Worm (Caenorhabditis elegans) whole organism, L4 larva: ENCODE results near the gene F53B7.4.

Experiments
- F10B5.3 ChIP-seq: sonication (generic microtip); optimal IDR thresholded peaks from 2 replicates; lab custom pipeline; 2016; ENCODE audit warnings: mild to moderate bottlenecking, missing genetic modification characterization, missing compliant biosample characterization
- F26F4.8 ChIP-seq: fragments of 200-800 bp; sonication (Bioruptor generic); conservative IDR thresholded peaks from 2 replicates; pipeline ENCODE4 v1.3.6; 2022; ENCODE audit warnings: missing genetic modification characterization, missing compliant biosample characterization
- F37D6.2 ChIP-seq: sonication (generic microtip); optimal IDR thresholded peaks from 2 replicates; lab custom pipeline; 2016; ENCODE audit warnings: mild to moderate bottlenecking, missing genetic modification characterization, missing compliant biosample characterization
- T26A8.4 ChIP-seq: fragments of 200-800 bp; sonication (Bioruptor generic); IDR thresholded peaks from 2 replicates; pipeline ENCODE4 v1.3.6; 2022; ENCODE audit warnings: missing genetic modification characterization, missing compliant biosample characterization
- aha-1 ChIP-seq: fragments of 150-350 bp; peaks from one replicate; lab custom pipeline; 2014; ENCODE audit warnings: missing biosample characterization, missing genetic modification characterization
- aly-2 ChIP-seq: sonication (generic microtip); optimal IDR thresholded peaks from 2 replicates; lab custom pipeline; 2018; ENCODE audit warnings: missing biosample characterization, missing genetic modification characterization
- attf-4 ChIP-seq: sonication (generic microtip); optimal IDR thresholded peaks from 3 replicates; lab custom pipeline; 2017; ENCODE audit warnings: missing biosample characterization, missing genetic modification characterization
- ceh-28 ChIP-seq: fragments of 150-350 bp; optimal IDR thresholded peaks from 2 replicates; lab custom pipeline; 2014; ENCODE audit warnings: missing biosample characterization, missing genetic modification reagents, missing genetic modification characterization
- ceh-62 ChIP-seq: sonication (generic microtip); optimal IDR thresholded peaks from 2 replicates; lab custom pipeline; 2017; ENCODE audit warnings: missing biosample characterization, missing genetic modification characterization
- cey-2 ChIP-seq: sonication (generic microtip); optimal IDR thresholded peaks from 3 replicates; lab custom pipeline; 2017; ENCODE audit warnings: missing genetic modification characterization, mild to moderate bottlenecking, missing compliant biosample characterization, antibody characterized with exemption, borderline replicate concordance; ENCODE audit not compliant: insufficient read depth
- ctbp-1 ChIP-seq: fragments of 200-800 bp; sonication (Bioruptor generic); IDR thresholded peaks from 2 replicates; pipeline ENCODE4 v1.3.6; 2022; ENCODE audit warnings: missing genetic modification reagents, missing genetic modification characterization, missing compliant biosample characterization
- daf-19 ChIP-seq: fragments of 200-800 bp; sonication (Bioruptor generic); conservative IDR thresholded peaks from 2 replicates; pipeline ENCODE4 v1.3.6; 2022; ENCODE audit warnings: missing genetic modification characterization, missing compliant biosample characterization
- dmd-6 ChIP-seq: fragments of 200-800 bp; sonication (Bioruptor generic); IDR thresholded peaks from 2 replicates; pipeline ENCODE4 v1.3.6; 2022; ENCODE audit warnings: missing genetic modification reagents, missing genetic modification characterization, missing compliant biosample characterization
- dpl-1 ChIP-seq: fragments of 150-350 bp; optimal IDR thresholded peaks from 2 replicates; lab custom pipeline; 2014; ENCODE audit warnings: missing biosample characterization, missing genetic modification reagents, missing genetic modification characterization
- duxl-1 ChIP-seq: sonication (generic microtip); optimal IDR thresholded peaks from 2 replicates; lab custom pipeline; 2016; ENCODE audit warnings: mild to moderate bottlenecking, missing genetic modification characterization, moderate library complexity, missing compliant biosample characterization; ENCODE audit not compliant: poor library complexity
- egl-43 ChIP-seq: fragments of 200-800 bp; sonication (Bioruptor generic); IDR thresholded peaks from 2 replicates; pipeline ENCODE4 v1.3.6; 2022; ENCODE audit warnings: missing genetic modification reagents, missing genetic modification characterization, missing compliant biosample characterization
- fkh-10 ChIP-seq: fragments of 150-350 bp; optimal IDR thresholded peaks from 2 replicates; lab custom pipeline; 2014; ENCODE audit warnings: missing biosample characterization, missing genetic modification reagents, missing genetic modification characterization
- fos-1 ChIP-seq: fragments of 150-350 bp; optimal IDR thresholded peaks from 2 replicates; lab custom pipeline; 2014; ENCODE audit warnings: missing biosample characterization, missing genetic modification characterization
- jun-1 ChIP-seq: fragments of 150-350 bp; optimal IDR thresholded peaks from 2 replicates; lab custom pipeline; 2014; ENCODE audit warnings: missing biosample characterization, missing genetic modification reagents, missing genetic modification characterization
- lim-7 ChIP-seq: fragments of 200-800 bp; sonication (Bioruptor generic); IDR thresholded peaks from 2 replicates; pipeline ENCODE4 v1.3.6; 2022; ENCODE audit warnings: missing genetic modification characterization, missing compliant biosample characterization
- lin-13 ChIP-seq: fragments of 150-350 bp; optimal IDR thresholded peaks from 2 replicates; lab custom pipeline; 2014; ENCODE audit warnings: missing biosample characterization, missing genetic modification reagents, missing genetic modification characterization
- lin-39 ChIP-seq: fragments of 150-350 bp; optimal IDR thresholded peaks from 2 replicates; lab custom pipeline; 2014; ENCODE audit warnings: missing biosample characterization, missing genetic modification reagents, missing genetic modification characterization
- lir-3 ChIP-seq: sonication (generic microtip); optimal IDR thresholded peaks from 2 replicates; lab custom pipeline; 2016; ENCODE audit warnings: mild to moderate bottlenecking, missing genetic modification characterization, missing compliant biosample characterization
- lsy-2 ChIP-seq, 2 experiments: fragments of 150-350 bp in 1 of 2; sonication (generic microtip) in 1 of 2; optimal IDR thresholded peaks; 2 replicates each; lab custom pipeline; 2014 to 2017; ENCODE audit warnings: missing biosample characterization in 2 of 2, missing genetic modification characterization in 2 of 2
- mes-2 ChIP-seq: sonication (generic microtip); optimal IDR thresholded peaks from 2 replicates; lab custom pipeline; 2016; ENCODE audit warnings: missing genotype, mild to moderate bottlenecking, missing genetic modification characterization, missing compliant biosample characterization; ENCODE audit not compliant: poor library complexity, severe bottlenecking
- mxl-2 ChIP-seq: fragments of 200-800 bp; sonication (Bioruptor generic); conservative IDR thresholded peaks from 2 replicates; pipeline ENCODE4 v1.3.6; 2022; ENCODE audit warnings: missing genetic modification reagents, missing genetic modification characterization, missing compliant biosample characterization
- mxl-3 ChIP-seq: fragments of 200-800 bp; sonication (Bioruptor generic); optimal IDR thresholded peaks from 2 replicates; lab custom pipeline; 2018; ENCODE audit warnings: mild to moderate bottlenecking, missing genetic modification characterization, missing compliant biosample characterization
- nhr-237 ChIP-seq: sonication (generic microtip); optimal IDR thresholded peaks from 2 replicates; lab custom pipeline; 2017; ENCODE audit warnings: missing biosample characterization, missing genetic modification characterization
- nhr-25 ChIP-seq: sonication (generic microtip); optimal IDR thresholded peaks from 2 replicates; lab custom pipeline; 2017; ENCODE audit warnings: missing genetic modification characterization, mild to moderate bottlenecking, missing compliant biosample characterization, antibody characterized with exemption, moderate library complexity, borderline replicate concordance; ENCODE audit not compliant: insufficient read depth
- nhr-28 ChIP-seq: fragments of 150-350 bp; optimal IDR thresholded peaks from 2 replicates; lab custom pipeline; 2014; ENCODE audit warnings: missing biosample characterization, missing genetic modification characterization
- nhr-41 ChIP-seq: fragments of 200-800 bp; sonication (Bioruptor generic); IDR thresholded peaks from 2 replicates; pipeline ENCODE4 v1.3.6; 2022; ENCODE audit warnings: missing genetic modification reagents, missing genetic modification characterization, missing compliant biosample characterization
- nhr-42 ChIP-seq: fragments of 200-800 bp; sonication (Bioruptor generic); IDR thresholded peaks from 2 replicates; pipeline ENCODE4 v1.3.6; 2022; ENCODE audit warnings: missing genetic modification characterization, missing compliant biosample characterization
- nhr-48 ChIP-seq: sonication (generic microtip); optimal IDR thresholded peaks from 2 replicates; lab custom pipeline; 2016; ENCODE audit warnings: mild to moderate bottlenecking, missing genetic modification characterization, missing compliant biosample characterization
- nhr-77 ChIP-seq: fragments of 150-350 bp; optimal IDR thresholded peaks from 2 replicates; lab custom pipeline; 2014; ENCODE audit warnings: missing biosample characterization, missing genetic modification characterization
- pha-4 ChIP-seq, 2 experiments: fragments of 150-350 bp in 1 of 2; fragments of 200-800 bp in 1 of 2; sonication (Bioruptor generic) in 1 of 2; IDR thresholded peaks in 1 of 2; optimal IDR thresholded peaks in 1 of 2; 2 replicates each; pipeline versions ENCODE4 v1.3.6 to Lab custom; 2014 to 2022; ENCODE audit warnings: missing genetic modification characterization in 2 of 2, missing genetic modification reagents in 2 of 2, missing biosample characterization in 1 of 2, missing compliant biosample characterization in 1 of 2
- php-3 ChIP-seq: fragments of 200-800 bp; sonication (Bioruptor generic); IDR thresholded peaks from 2 replicates; pipeline ENCODE4 v1.3.6; 2022; ENCODE audit warnings: missing genetic modification reagents, missing genetic modification characterization, missing compliant biosample characterization
- pqm-1 ChIP-seq: sonication (generic microtip); optimal IDR thresholded peaks from 2 replicates; lab custom pipeline; 2017; ENCODE audit warnings: missing biosample characterization, missing genetic modification characterization
- rbr-2 ChIP-seq: sonication (generic microtip); optimal IDR thresholded peaks from 2 replicates; lab custom pipeline; 2016; ENCODE audit warnings: missing genotype, missing genetic modification characterization, missing compliant biosample characterization
- saeg-2 ChIP-seq: fragments of 200-800 bp; sonication (Bioruptor generic); IDR thresholded peaks from 2 replicates; pipeline ENCODE4 v1.3.6; 2022; ENCODE audit warnings: missing genetic modification reagents, missing genetic modification characterization, missing compliant biosample characterization
- skn-1 ChIP-seq: fragments of 150-350 bp; optimal IDR thresholded peaks from 2 replicates; lab custom pipeline; 2014; ENCODE audit warnings: missing biosample characterization, missing genetic modification characterization
- snpc-4 ChIP-seq: fragments of 150-350 bp; optimal IDR thresholded peaks from 2 replicates; lab custom pipeline; 2014; ENCODE audit warnings: missing biosample characterization, missing genetic modification characterization
- spr-3 ChIP-seq: fragments of 200-800 bp; sonication (Bioruptor generic); optimal IDR thresholded peaks from 2 replicates; lab custom pipeline; 2018; ENCODE audit warnings: mild to moderate bottlenecking, missing genetic modification characterization, missing compliant biosample characterization
- tag-97 ChIP-seq: fragments of 200-800 bp; sonication (Bioruptor generic); IDR thresholded peaks from 2 replicates; pipeline ENCODE4 v1.3.6; 2022; ENCODE audit warnings: missing genetic modification characterization, missing compliant biosample characterization
- tra-1 ChIP-seq: fragments of 200-800 bp; sonication (Bioruptor generic); IDR thresholded peaks from 2 replicates; pipeline ENCODE4 v1.3.6; 2022; ENCODE audit warnings: missing genetic modification reagents, missing genetic modification characterization, missing compliant biosample characterization
- unc-130 ChIP-seq: sonication (generic microtip); optimal IDR thresholded peaks from 2 replicates; lab custom pipeline; 2016; ENCODE audit warnings: missing genetic modification reagents, missing genetic modification characterization, missing compliant biosample characterization
- vab-7 ChIP-seq: fragments of 200-800 bp; sonication (Bioruptor generic); IDR thresholded peaks from 2 replicates; pipeline ENCODE4 v1.3.6; 2022; ENCODE audit warnings: missing genetic modification reagents, missing genetic modification characterization, missing compliant biosample characterization
- zag-1 ChIP-seq: fragments of 150-350 bp; optimal IDR thresholded peaks from 2 replicates; lab custom pipeline; 2014; ENCODE audit warnings: missing biosample characterization, missing genetic modification characterization
- zfp-3 ChIP-seq: fragments of 200-800 bp; sonication (Bioruptor generic); conservative IDR thresholded peaks from 2 replicates; pipeline ENCODE4 v1.3.6; 2022; ENCODE audit warnings: missing genetic modification reagents, missing genetic modification characterization, missing compliant biosample characterization
- ztf-11 ChIP-seq: fragments of 150-350 bp; optimal IDR thresholded peaks from 2 replicates; lab custom pipeline; 2014; ENCODE audit warnings: missing biosample characterization, missing genetic modification characterization

F53B7.4 gene

ce11 chrV:10965501-10965900 is 36.8 kb downstream of the F53B7.4 start, which contains the start of the genes ctf-4 and eef-1G (continued):
- TF ChIP-seq ctbp-1 (GFP tag; lab: Robert Waterston, UW) = peak; percentile 92
- peak; percentile 71 to 96 for TF ChIP-seq lsy-2 (tag; optimal IDR thresholded peaks at IDR 0.05; lab: Kevin White, UChicago)
- peak; percentile 32 for TF ChIP-seq snpc-4 (tag; lab: Kevin White, UChicago)

ce11 chrV:10961448-10961870 is 40.9 kb downstream of the F53B7.4 start:
- TF ChIP-seq attf-4 (tag; lab: Kevin White, UChicago) (no peak), saeg-2 (no peak), tra-1 (no peak; the same call in none of the 2 replicates), spr-3 (GFP tag; lab: Kevin White, UChicago) (no peak), aha-1 (tag; lab: Kevin White, UChicago) (no peak), skn-1 (tag; lab: Kevin White, UChicago) (no peak), nhr-48 (peak; percentile 40), fos-1 (tag; lab: Kevin White, UChicago) (no peak), cey-2 (tag; lab: Kevin White, UChicago) (no peak), php-3 (GFP tag; lab: Robert Waterston, UW) (no peak), dpl-1 (GFP tag; lab: Kevin White, UChicago) (peak; percentile 6), lin-13 (GFP tag; lab: Kevin White, UChicago) (peak; percentile 35), fkh-10 (GFP tag; lab: Kevin White, UChicago) (peak; percentile 89), pha-4 (GFP tag; IDR thresholded peaks at IDR 0.05; lab: Robert Waterston, UW) (no peak), pha-4 (tag; optimal IDR thresholded peaks at IDR 0.05; lab: Kevin White, UChicago) (no peak), mes-2 (tag; lab: Kevin White, UChicago) (peak; percentile 7), pqm-1 (tag; lab: Kevin White, UChicago) (no peak), F26F4.8 (GFP tag; lab: Robert Waterston, UW) (no peak), zfp-3 (no peak), nhr-77 (tag; lab: Kevin White, UChicago) (no peak), lim-7 (GFP tag; lab: Robert Waterston, UW) (no peak), ztf-11 (no peak), egl-43 (0 out of 2 replicates have a peak, but pooled peaks have one; percentile 50), duxl-1 (tag; lab: Kevin White, UChicago) (no peak), ceh-28 (no peak), tag-97 (no peak), daf-19 (GFP tag; lab: Robert Waterston, UW) (0 out of 2 replicates have a peak, but pooled peaks have one; percentile 38), nhr-25 (tag; lab: Kevin White, UChicago) (no peak), nhr-28 (tag; lab: Kevin White, UChicago) (peak; percentile 28), nhr-42 (GFP tag; lab: Robert Waterston, UW) (peak; percentile 65; the same call in 1 of the 2 replicates), ceh-62 (no peak), rbr-2 (tag; lab: Kevin White, UChicago) (peak; percentile 65), vab-7 (GFP tag; lab: Robert Waterston, UW) (no peak), unc-130 (GFP tag; lab: Kevin White, UChicago) (no peak), mxl-2 (no peak), dmd-6 (GFP tag; lab: Robert Waterston, UW) (peak; percentile 58), mxl-3 (GFP tag; lab: Kevin White, UChicago) (peak; percentile 29), aly-2 (no peak), lin-39 (tag; lab: Kevin White, UChicago) (no peak), lir-3 (no peak), F10B5.3 (tag; lab: Kevin White, UChicago) (no peak), nhr-237 (tag; lab: Kevin White, UChicago) (no peak), nhr-41 (0 out of 2 replicates have a peak, but pooled peaks have one; percentile 32), zag-1 (tag; lab: Kevin White, UChicago) (peak; percentile 12), jun-1 (tag; lab: Kevin White, UChicago) (no peak), T26A8.4 (GFP tag; lab: Robert Waterston, UW) (no peak), F37D6.2 (tag; lab: Kevin White, UChicago) (peak; percentile 60)
